Worm (Caenorhabditis elegans) whole organism, L2 larva: ENCODE results near the gene F47B8.1.

Experiments
- R02D3.7 ChIP-seq: fragments of 150-350 bp; optimal IDR thresholded peaks from 2 replicates; lab custom pipeline; 2014; ENCODE audit warnings: missing biosample characterization, missing genetic modification characterization
- Y55F3AM.14 ChIP-seq: fragments of 200-800 bp; sonication (Bioruptor generic); optimal IDR thresholded peaks from 2 replicates; lab custom pipeline; 2018; ENCODE audit warnings: mild to moderate bottlenecking, missing genetic modification characterization, missing compliant biosample characterization
- ZK546.5 ChIP-seq: sonication (generic microtip); optimal IDR thresholded peaks from 2 replicates; lab custom pipeline; 2017; ENCODE audit warnings: missing biosample characterization, missing genetic modification characterization
- blmp-1 ChIP-seq: sonication (generic microtip); optimal IDR thresholded peaks from 2 replicates; lab custom pipeline; 2017; ENCODE audit warnings: missing genetic modification characterization, mild to moderate bottlenecking, missing compliant biosample characterization, antibody characterized with exemption, moderate library complexity; ENCODE audit not compliant: insufficient read depth
- ceh-16 ChIP-seq: fragments of 150-350 bp; optimal IDR thresholded peaks from 2 replicates; lab custom pipeline; 2014; ENCODE audit warnings: missing biosample characterization, missing genetic modification characterization
- ceh-82 ChIP-seq: fragments of 150-350 bp; optimal IDR thresholded peaks from 2 replicates; lab custom pipeline; 2014; ENCODE audit warnings: missing biosample characterization, missing genetic modification characterization
- dmd-4 ChIP-seq: sonication (generic microtip); optimal IDR thresholded peaks from 2 replicates; lab custom pipeline; 2017; ENCODE audit warnings: missing biosample characterization, missing genetic modification characterization
- elt-3 ChIP-seq: sonication (generic microtip); optimal IDR thresholded peaks from 2 replicates; lab custom pipeline; 2017; ENCODE audit warnings: missing biosample characterization, missing genetic modification characterization
- fos-1 ChIP-seq: fragments of 150-350 bp; optimal IDR thresholded peaks from 2 replicates; lab custom pipeline; 2014; ENCODE audit warnings: missing biosample characterization, missing genetic modification characterization
- gmeb-1 ChIP-seq: fragments of 150-350 bp; optimal IDR thresholded peaks from 2 replicates; lab custom pipeline; 2014; ENCODE audit warnings: missing biosample characterization, missing genetic modification characterization
- lin-13 ChIP-seq: fragments of 150-350 bp; optimal IDR thresholded peaks from 2 replicates; lab custom pipeline; 2014; ENCODE audit warnings: missing biosample characterization, missing genetic modification reagents, missing genetic modification characterization
- lin-39 ChIP-seq: fragments of 150-350 bp; optimal IDR thresholded peaks from 2 replicates; lab custom pipeline; 2014; ENCODE audit warnings: missing biosample characterization, missing genetic modification reagents, missing genetic modification characterization
- lsy-2 ChIP-seq, 2 experiments: fragments of 150-350 bp in 1 of 2; sonication (generic microtip) in 1 of 2; optimal IDR thresholded peaks; 2 replicates each; lab custom pipeline; 2014 to 2017; ENCODE audit warnings: missing biosample characterization in 2 of 2, missing genetic modification characterization in 2 of 2
- mab-5 ChIP-seq: fragments of 150-350 bp; optimal IDR thresholded peaks from 2 replicates; lab custom pipeline; 2014; ENCODE audit warnings: missing biosample characterization, missing genetic modification characterization
- nhr-10 ChIP-seq: sonication (generic microtip); optimal IDR thresholded peaks from 2 replicates; lab custom pipeline; 2017; ENCODE audit warnings: missing biosample characterization, missing genetic modification characterization
- nhr-11 ChIP-seq: fragments of 150-350 bp; optimal IDR thresholded peaks from 2 replicates; lab custom pipeline; 2014; ENCODE audit warnings: missing biosample characterization, missing genetic modification characterization
- nhr-12 ChIP-seq: fragments of 150-350 bp; optimal IDR thresholded peaks from 2 replicates; lab custom pipeline; 2014; ENCODE audit warnings: missing biosample characterization, missing genetic modification characterization
- nhr-129 ChIP-seq: fragments of 150-350 bp; optimal IDR thresholded peaks from 2 replicates; lab custom pipeline; 2014; ENCODE audit warnings: missing biosample characterization, missing genetic modification characterization
- nhr-237 ChIP-seq: fragments of 150-350 bp; optimal IDR thresholded peaks from 2 replicates; lab custom pipeline; 2014; ENCODE audit warnings: missing biosample characterization, missing genetic modification characterization
- nhr-25 ChIP-seq: fragments of 150-350 bp; sonication (generic microtip); optimal IDR thresholded peaks from 3 replicates; lab custom pipeline; 2014; ENCODE audit warnings: missing biosample characterization, missing genetic modification characterization
- nhr-77 ChIP-seq: fragments of 150-350 bp; optimal IDR thresholded peaks from 2 replicates; lab custom pipeline; 2014; ENCODE audit warnings: missing biosample characterization, missing genetic modification characterization
- peb-1 ChIP-seq: fragments of 150-350 bp; optimal IDR thresholded peaks from 2 replicates; lab custom pipeline; 2014; ENCODE audit warnings: missing biosample characterization, missing genetic modification characterization
- sem-4 ChIP-seq: fragments of 150-350 bp; optimal IDR thresholded peaks from 2 replicates; lab custom pipeline; 2014; ENCODE audit warnings: missing biosample characterization, missing genetic modification reagents, missing genetic modification characterization
- skn-1 ChIP-seq: sonication (generic microtip); optimal IDR thresholded peaks from 2 replicates; lab custom pipeline; 2017; ENCODE audit warnings: missing biosample characterization, missing genetic modification characterization
- sma-9 ChIP-seq, 2 experiments: fragments of 150-350 bp in 1 of 2; sonication (generic microtip) in 1 of 2; optimal IDR thresholded peaks; 2 replicates each; lab custom pipeline; 2014 to 2016; ENCODE audit warnings: missing genetic modification characterization in 2 of 2, mild to moderate bottlenecking in 1 of 2, missing biosample characterization in 1 of 2, missing compliant biosample characterization in 1 of 2, missing genetic modification reagents in 1 of 2, moderate library complexity in 1 of 2
- snpc-4 ChIP-seq: fragments of 150-350 bp; optimal IDR thresholded peaks from 2 replicates; lab custom pipeline; 2014; ENCODE audit warnings: missing biosample characterization, missing genetic modification characterization
- unc-39 ChIP-seq: fragments of 150-350 bp; optimal IDR thresholded peaks from 2 replicates; lab custom pipeline; 2014; ENCODE audit warnings: missing biosample characterization, missing genetic modification characterization
- unc-55 ChIP-seq: fragments of 150-350 bp; sonication (generic microtip); optimal IDR thresholded peaks from 3 replicates; lab custom pipeline; 2014; ENCODE audit warnings: missing biosample characterization, missing genetic modification reagents, missing genetic modification characterization
- unc-62 ChIP-seq: fragments of 150-350 bp; optimal IDR thresholded peaks from 2 replicates; lab custom pipeline; 2014; ENCODE audit warnings: missing biosample characterization, missing genetic modification reagents, missing genetic modification characterization
- ztf-11 ChIP-seq: sonication (generic microtip); optimal IDR thresholded peaks from 2 replicates; lab custom pipeline; 2017; ENCODE audit warnings: missing biosample characterization, missing genetic modification characterization
- ztf-4 ChIP-seq: fragments of 150-350 bp; optimal IDR thresholded peaks from 2 replicates; lab custom pipeline; 2014; ENCODE audit warnings: missing biosample characterization, missing genetic modification characterization

Gene F47B8.1

ce11 chrV:14341672-14342071 is 27.5 kb upstream of the F47B8.1 start, which contains the start of gene F47B8.10:
F47B8.10 (plus strand) TSS chrV:14341972.
- no peak for TF ChIP-seq unc-39 (tag; lab: Kevin White, UChicago)
- TF ChIP-seq nhr-237 (tag; lab: Kevin White, UChicago): no peak
- TF ChIP-seq ZK546.5: no peak
- TF ChIP-seq unc-55: no peak
- TF ChIP-seq peb-1 (tag; lab: Kevin White, UChicago): no peak
- no peak for TF ChIP-seq sma-9 (GFP tag; optimal IDR thresholded peaks at IDR 0.05; lab: Kevin White, UChicago)
- TF ChIP-seq sma-9 (tag; optimal IDR thresholded peaks at IDR 0.05; lab: Kevin White, UChicago): no peak
- TF ChIP-seq fos-1 (tag; lab: Kevin White, UChicago): no peak
- TF ChIP-seq ztf-4: no peak
- TF ChIP-seq nhr-25 (tag; lab: Kevin White, UChicago): no peak
- TF ChIP-seq ceh-16 (tag; lab: Kevin White, UChicago): no peak
- TF ChIP-seq nhr-12 (tag; lab: Kevin White, UChicago): no peak
- TF ChIP-seq sem-4 (tag; lab: Kevin White, UChicago): no peak
- TF ChIP-seq unc-62 (GFP tag; lab: Kevin White, UChicago): no peak
- TF ChIP-seq Y55F3AM.14 (GFP tag; lab: Kevin White, UChicago): no peak
- TF ChIP-seq nhr-10: no peak
- no peak for TF ChIP-seq dmd-4 (tag; lab: Kevin White, UChicago)
- no peak for TF ChIP-seq skn-1 (tag; lab: Kevin White, UChicago)

ce11 chrV:14336655-14337054 is 22.5 kb upstream of the F47B8.1 start, which contains the start of gene srm-6:
srm-6 (plus strand) TSS chrV:14336955.
- TF ChIP-seq R02D3.7 (tag; lab: Kevin White, UChicago) (no peak), ztf-4 (no peak), lsy-2 (tag; optimal IDR thresholded peaks at IDR 0.05; lab: Kevin White, UChicago) (no peak), sma-9 (GFP tag; optimal IDR thresholded peaks at IDR 0.05; lab: Kevin White, UChicago) (no peak), sma-9 (tag; optimal IDR thresholded peaks at IDR 0.05; lab: Kevin White, UChicago) (no peak), peb-1 (tag; lab: Kevin White, UChicago) (no peak), nhr-129 (tag; lab: Kevin White, UChicago) (no peak)

ce11 chrV:14334901-14335300 is 20.8 kb upstream of the F47B8.1 start, which contains the start of gene srm-5:
srm-5 (plus strand) TSS chrV:14335201.
- TF ChIP-seq blmp-1 (tag; lab: Kevin White, UChicago) (no peak), Y55F3AM.14 (GFP tag; lab: Kevin White, UChicago) (no peak), nhr-77 (tag; lab: Kevin White, UChicago) (no peak), ceh-82 (tag; lab: Kevin White, UChicago) (no peak), gmeb-1 (tag; lab: Kevin White, UChicago) (no peak), mab-5 (no peak)

ce11 chrV:14333116-14333515 is 19.0 kb upstream of the F47B8.1 start, which contains the start of gene srm-4:
srm-4 (plus strand) TSS chrV:14333416.
- TF ChIP-seq elt-3 (tag; lab: Kevin White, UChicago) (no peak), dmd-4 (tag; lab: Kevin White, UChicago) (no peak), lin-13 (GFP tag; lab: Kevin White, UChicago) (no peak), snpc-4 (tag; lab: Kevin White, UChicago) (no peak), fos-1 (tag; lab: Kevin White, UChicago) (no peak), nhr-237 (tag; lab: Kevin White, UChicago) (no peak), nhr-11 (tag; lab: Kevin White, UChicago) (no peak), lsy-2 (tag; optimal IDR thresholded peaks at IDR 0.05; lab: Kevin White, UChicago) (no peak), lin-39 (tag; lab: Kevin White, UChicago) (no peak), ZK546.5 (no peak), ztf-11 (tag; lab: Kevin White, UChicago) (no peak)

ce11 chrV:14331477-14331876 is 17.3 kb upstream of the F47B8.1 start, which contains the start of gene F47B8.8:
F47B8.8 (plus strand) TSS chrV:14331733.
- TF ChIP-seq nhr-25 (tag; lab: Kevin White, UChicago) (peak; percentile 30), nhr-12 (tag; lab: Kevin White, UChicago) (no peak), gmeb-1 (tag; lab: Kevin White, UChicago) (no peak), unc-62 (GFP tag; lab: Kevin White, UChicago) (no peak)
- TF ChIP-seq, all 48 proteins: peak for 1
